Fruit fly (Drosophila melanogaster) whole organism, embryonic: Measurements from ENCODE around the gene CG17168.

Experiments
- CG10274 ChIP-seq: fragments of 200-800 bp; sonication (Bioruptor generic); optimal IDR thresholded peaks from 3 replicates; lab custom pipeline; 2017; ENCODE audit warnings: missing biosample characterization, mild to moderate bottlenecking, missing genetic modification characterization
- CG10431 ChIP-seq: fragments of 200-800 bp; sonication (Bioruptor generic); optimal IDR thresholded peaks from 3 replicates; lab custom pipeline; 2018; ENCODE audit warnings: missing biosample characterization, mild to moderate bottlenecking, missing genetic modification characterization
- CG12769 ChIP-seq: fragments of 200-800 bp; sonication (Bioruptor generic); optimal IDR thresholded peaks from 2 replicates; lab custom pipeline; 2019; ENCODE audit warnings: missing biosample characterization, mild to moderate bottlenecking, missing genetic modification characterization, moderate library complexity
- CG14441 ChIP-seq: fragments of 200-800 bp; sonication (Bioruptor generic); IDR thresholded peaks from 2 replicates; pipeline ENCODE4 v1.3.6; 2022; ENCODE audit warnings: missing biosample characterization, missing genetic modification characterization
- CG15073 ChIP-seq: fragments of 200-800 bp; sonication (Bioruptor generic); optimal IDR thresholded peaks from 2 replicates; lab custom pipeline; 2016; ENCODE audit warnings: missing biosample characterization, missing genetic modification characterization
- CG3065 ChIP-seq: fragments of 200-800 bp; sonication (Bioruptor generic); optimal IDR thresholded peaks from 2 replicates; lab custom pipeline; 2016; ENCODE audit warnings: missing biosample characterization, missing genetic modification characterization
- CG3281 ChIP-seq: fragments of 200-800 bp; sonication (Bioruptor generic); optimal IDR thresholded peaks from 3 replicates; lab custom pipeline; 2017; ENCODE audit warnings: missing biosample characterization, mild to moderate bottlenecking, missing genetic modification characterization
- CG42726 ChIP-seq: fragments of 200-800 bp; sonication (Bioruptor generic); IDR thresholded peaks from 2 replicates; pipeline ENCODE4 v1.3.6; 2022; ENCODE audit warnings: missing biosample characterization, missing genetic modification characterization; ENCODE audit not compliant: partially characterized antibody
- CG4404 ChIP-seq: fragments of 200-800 bp; sonication (Bioruptor generic); IDR thresholded peaks from 2 replicates; pipeline ENCODE4 v1.3.6; 2022; ENCODE audit warnings: missing biosample characterization, missing genetic modification characterization
- CG4424 ChIP-seq: fragments of 200-800 bp; sonication (Bioruptor generic); optimal IDR thresholded peaks from 3 replicates; lab custom pipeline; 2016; ENCODE audit warnings: missing biosample characterization, missing genetic modification characterization
- CG4820 ChIP-seq: fragments of 200-800 bp; sonication (Bioruptor generic); optimal IDR thresholded peaks from 3 replicates; lab custom pipeline; 2016; ENCODE audit warnings: missing biosample characterization, missing genetic modification characterization
- CG6689 ChIP-seq: fragments of 200-800 bp; sonication (Bioruptor generic); IDR thresholded peaks from 2 replicates; pipeline ENCODE4 v1.3.6; 2022; ENCODE audit warnings: missing biosample characterization, missing genetic modification characterization
- CG7357 ChIP-seq: fragments of 200-800 bp; sonication (Bioruptor generic); IDR thresholded peaks from 3 replicates; pipeline ENCODE4 v1.3.6; 2022; ENCODE audit warnings: missing biosample characterization, missing genetic modification characterization
- CG7839 ChIP-seq: fragments of 200-800 bp; sonication (Bioruptor generic); optimal IDR thresholded peaks from 3 replicates; lab custom pipeline; 2018; ENCODE audit warnings: missing biosample characterization, mild to moderate bottlenecking, missing genetic modification characterization, moderate library complexity
- CG7963 ChIP-seq: fragments of 200-800 bp; sonication (Bioruptor generic); IDR thresholded peaks from 3 replicates; pipeline ENCODE4 v1.3.6; 2022; ENCODE audit warnings: missing biosample characterization, missing genetic modification characterization; ENCODE audit not compliant: partially characterized antibody
- CG8359 ChIP-seq: fragments of 200-800 bp; sonication (Bioruptor generic); optimal IDR thresholded peaks from 2 replicates; lab custom pipeline; 2017; ENCODE audit warnings: missing biosample characterization, mild to moderate bottlenecking, missing genetic modification characterization, borderline replicate concordance
- CG9876 ChIP-seq: fragments of 200-800 bp; sonication (Bioruptor generic); optimal IDR thresholded peaks from 2 replicates; lab custom pipeline; 2016; ENCODE audit warnings: missing biosample characterization, missing genetic modification characterization
- Chrac-16 ChIP-seq: fragments of 200-800 bp; sonication (Bioruptor generic); optimal IDR thresholded peaks from 3 replicates; lab custom pipeline; 2016; ENCODE audit warnings: missing biosample characterization, missing genetic modification characterization
- D19A ChIP-seq: fragments of 200-800 bp; optimal IDR thresholded peaks from 3 replicates; lab custom pipeline; 2019; ENCODE audit warnings: missing biosample characterization, mild to moderate bottlenecking, missing genetic modification characterization, moderate library complexity
- Doc3 ChIP-seq: fragments of 200-800 bp; sonication (Bioruptor generic); IDR thresholded peaks from 3 replicates; pipeline ENCODE4 v1.3.6; 2022; ENCODE audit warnings: missing biosample characterization, missing genetic modification characterization; ENCODE audit not compliant: partially characterized antibody
- Dref ChIP-seq: fragments of 200-800 bp; sonication (Bioruptor generic); IDR thresholded peaks from 2 replicates; pipeline ENCODE4 v1.3.6; 2022; ENCODE audit warnings: missing biosample characterization, missing genetic modification characterization
- E2f1 ChIP-seq: fragments of 200-800 bp; sonication (Bioruptor generic); IDR thresholded peaks from 2 replicates; pipeline ENCODE4 v1.3.6; 2022; ENCODE audit warnings: missing biosample characterization, missing genetic modification characterization
- Eip74EF ChIP-seq, 2 experiments: fragments of 200-800 bp in 1 of 2; fragments of >200 bp in 1 of 2; sonication (Bioruptor generic) in 1 of 2; optimal IDR thresholded peaks; 2 replicates each; lab custom pipeline; 2017 to 2019; ENCODE audit warnings: missing biosample characterization in 2 of 2, missing genetic modification characterization in 2 of 2, mild to moderate bottlenecking in 1 of 2, moderate library complexity in 1 of 2
- HLH4C ChIP-seq: fragments of 200-800 bp; sonication (Bioruptor generic); IDR thresholded peaks from 3 replicates; pipeline ENCODE4 v1.3.6; 2022; ENCODE audit warnings: missing biosample characterization, missing genetic modification characterization; ENCODE audit not compliant: partially characterized antibody
- Hr3 ChIP-seq: fragments of 200-800 bp; sonication (Bioruptor generic); optimal IDR thresholded peaks from 3 replicates; lab custom pipeline; 2016; ENCODE audit warnings: missing biosample characterization, missing genetic modification characterization
- Hr51 ChIP-seq, 2 experiments: fragments of 200-800 bp; sonication (Bioruptor generic); optimal IDR thresholded peaks; 2 replicates in 1 of 2; 3 replicates in 1 of 2; lab custom pipeline; 2016 to 2018; ENCODE audit warnings: missing biosample characterization in 2 of 2, missing genetic modification characterization in 2 of 2, mild to moderate bottlenecking in 1 of 2, moderate library complexity in 1 of 2
- Kr ChIP-seq: fragments of 200-800 bp; sonication (Bioruptor generic); optimal IDR thresholded peaks from 2 replicates; lab custom pipeline; 2017; ENCODE audit warnings: missing biosample characterization, mild to moderate bottlenecking, missing genetic modification characterization
- Nf-YC ChIP-seq: fragments of 200-800 bp; optimal IDR thresholded peaks from 3 replicates; lab custom pipeline; 2019; ENCODE audit warnings: missing biosample characterization, mild to moderate bottlenecking, missing genetic modification characterization, moderate library complexity
- Side ChIP-seq: fragments of 200-800 bp; sonication (Bioruptor generic); optimal IDR thresholded peaks from 2 replicates; lab custom pipeline; 2016; ENCODE audit warnings: missing biosample characterization, missing genetic modification characterization
- Tbp ChIP-seq: fragments of >200 bp; optimal IDR thresholded peaks from 2 replicates; lab custom pipeline; 2018; ENCODE audit warnings: missing biosample characterization, missing genetic modification characterization
- al ChIP-seq: fragments of 200-800 bp; sonication (Bioruptor generic); IDR thresholded peaks from 2 replicates; pipeline ENCODE4 v1.3.6; 2022; ENCODE audit warnings: missing biosample characterization, missing genetic modification characterization
- bigmax ChIP-seq: fragments of 200-800 bp; sonication (Bioruptor generic); optimal IDR thresholded peaks from 2 replicates; lab custom pipeline; 2018; ENCODE audit warnings: missing biosample characterization, mild to moderate bottlenecking, missing genetic modification characterization
- cato ChIP-seq: fragments of 200-800 bp; sonication (Bioruptor generic); optimal IDR thresholded peaks from 2 replicates; lab custom pipeline; 2016; ENCODE audit warnings: missing biosample characterization, missing genetic modification characterization, borderline replicate concordance
- ci ChIP-seq: fragments of 200-800 bp; sonication (Bioruptor generic); IDR thresholded peaks from 3 replicates; pipeline ENCODE4 v1.3.6; 2022; ENCODE audit warnings: missing biosample characterization, missing genetic modification characterization
- crc ChIP-seq: fragments of 200-800 bp; sonication (Bioruptor generic); optimal IDR thresholded peaks from 2 replicates; lab custom pipeline; 2016; ENCODE audit warnings: missing biosample characterization, missing genetic modification characterization
- dati ChIP-seq: fragments of 200-800 bp; sonication (Bioruptor generic); IDR thresholded peaks from 2 replicates; pipeline ENCODE4 v1.3.6; 2022; ENCODE audit warnings: missing biosample characterization, missing genetic modification characterization
- fd3F ChIP-seq: fragments of 200-800 bp; sonication (Bioruptor generic); optimal IDR thresholded peaks from 2 replicates; lab custom pipeline; 2018; ENCODE audit warnings: missing biosample characterization, mild to moderate bottlenecking, missing genetic modification characterization, moderate library complexity
- fd64A ChIP-seq: fragments of 200-800 bp; sonication (Bioruptor generic); optimal IDR thresholded peaks from 3 replicates; lab custom pipeline; 2018; ENCODE audit warnings: missing biosample characterization, mild to moderate bottlenecking, missing genetic modification characterization
- fu2 ChIP-seq: fragments of 200-800 bp; sonication (Bioruptor generic); optimal IDR thresholded peaks from 2 replicates; lab custom pipeline; 2016; ENCODE audit warnings: missing biosample characterization, missing genetic modification characterization
- gsb-n ChIP-seq: fragments of 200-800 bp; sonication (Bioruptor generic); optimal IDR thresholded peaks from 3 replicates; lab custom pipeline; 2018; ENCODE audit warnings: missing biosample characterization, mild to moderate bottlenecking, missing genetic modification characterization
- her ChIP-seq: fragments of 200-800 bp; sonication (Bioruptor generic); optimal IDR thresholded peaks from 2 replicates; lab custom pipeline; 2016; ENCODE audit warnings: missing biosample characterization, missing genetic modification characterization
- maf-S ChIP-seq: fragments of 200-800 bp; sonication (Bioruptor generic); optimal IDR thresholded peaks from 2 replicates; lab custom pipeline; 2016; ENCODE audit warnings: missing biosample characterization, missing genetic modification characterization
- onecut ChIP-seq: fragments of 200-800 bp; sonication (Bioruptor generic); IDR thresholded peaks from 2 replicates; pipeline ENCODE4 v1.3.6; 2022; ENCODE audit warnings: missing biosample characterization, missing genetic modification characterization
- pnt ChIP-seq: fragments of 200-800 bp; sonication (Bioruptor generic); optimal IDR thresholded peaks from 3 replicates; lab custom pipeline; 2016; ENCODE audit warnings: missing biosample characterization, missing genetic modification characterization
- prd ChIP-seq, 3 experiments: fragments of >200 bp in 2 of 3; fragments of 200-800 bp in 1 of 3; sonication (Bioruptor generic) in 1 of 3; optimal IDR thresholded peaks in 2 of 3; IDR thresholded peaks in 1 of 3; 2 replicates in 2 of 3; 3 replicates in 1 of 3; pipeline versions ENCODE4 v1.3.6 to Lab custom; 2017 to 2022; ENCODE audit warnings: missing biosample characterization in 1 of 3, missing genetic modification characterization in 1 of 3
- shn ChIP-seq: fragments of 200-800 bp; sonication (Bioruptor generic); optimal IDR thresholded peaks from 3 replicates; lab custom pipeline; 2016; ENCODE audit warnings: missing biosample characterization, missing genetic modification characterization
- slou ChIP-seq: fragments of 200-800 bp; sonication (Bioruptor generic); optimal IDR thresholded peaks from 3 replicates; lab custom pipeline; 2016; ENCODE audit warnings: missing biosample characterization, missing genetic modification characterization
- slp2 ChIP-seq: fragments of 200-800 bp; sonication (Bioruptor generic); optimal IDR thresholded peaks from 2 replicates; lab custom pipeline; 2016; ENCODE audit warnings: missing biosample characterization, missing genetic modification characterization
- stc ChIP-seq: fragments of 200-800 bp; sonication (Bioruptor generic); IDR thresholded peaks from 2 replicates; pipeline ENCODE4 v1.3.6; 2022; ENCODE audit warnings: missing biosample characterization, missing genetic modification characterization
- sug ChIP-seq: fragments of 200-800 bp; optimal IDR thresholded peaks from 2 replicates; lab custom pipeline; 2019; ENCODE audit warnings: missing biosample characterization, mild to moderate bottlenecking, missing genetic modification characterization, moderate library complexity
- tin ChIP-seq: fragments of 200-800 bp; sonication (Bioruptor generic); optimal IDR thresholded peaks from 3 replicates; lab custom pipeline; 2016; ENCODE audit warnings: missing biosample characterization, missing genetic modification characterization
- unpg ChIP-seq: fragments of 200-800 bp; sonication (Bioruptor generic); optimal IDR thresholded peaks from 3 replicates; lab custom pipeline; 2018; ENCODE audit warnings: missing biosample characterization, mild to moderate bottlenecking, missing genetic modification characterization, moderate library complexity

CG17168 gene

DNA sequence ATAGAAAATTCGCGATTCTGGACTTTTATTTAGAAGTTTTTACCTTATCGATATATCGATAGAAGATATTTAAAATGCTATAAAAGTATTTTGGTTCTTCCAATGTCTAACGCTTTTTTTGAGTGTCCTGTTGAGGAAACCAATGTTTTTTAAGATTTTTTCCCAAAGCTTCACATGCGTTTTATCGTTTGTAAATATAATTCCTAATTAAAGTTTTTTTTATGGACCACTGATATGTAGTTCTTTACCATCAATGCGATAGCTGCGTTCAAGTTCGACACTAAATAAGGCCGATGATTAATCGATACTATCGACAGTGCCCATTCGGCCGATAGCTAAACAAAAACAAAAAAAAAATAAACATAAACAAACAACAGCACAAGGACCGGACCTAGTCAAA lies 23.2 kb downstream of the CG17168 start, which contains the start of gene ATbp (continued):
- no peak for TF ChIP-seq E2f1
- no peak for TF ChIP-seq maf-S
- no peak for TF ChIP-seq CG7839
- TF ChIP-seq unpg (GFP tag; lab: Kevin White, UChicago) = no peak
- TF ChIP-seq fu2 = no peak
- peak; percentile 91 for TF ChIP-seq CG7963 (GFP tag; lab: Robert Waterston, UW)
- no peak for TF ChIP-seq D19A (tag; lab: Kevin White, UChicago)
- TF ChIP-seq Hr51 (GFP tag; optimal IDR thresholded peaks at IDR 0.05; lab: Kevin White, UChicago) = no peak
- no peak for TF ChIP-seq al (GFP tag; lab: Robert Waterston, UW)
- no peak for TF ChIP-seq pnt (GFP tag; lab: Kevin White, UChicago)
- TF ChIP-seq HLH4C (GFP tag; lab: Robert Waterston, UW) = peak; percentile 92
- no peak for TF ChIP-seq CG3281 (GFP tag; lab: Kevin White, UChicago)
- TF ChIP-seq CG3065 (GFP tag; lab: Kevin White, UChicago) = no peak
- no peak for TF ChIP-seq CG4820
- TF ChIP-seq CG12769 (tag; lab: Kevin White, UChicago) = no peak
- TF ChIP-seq CG10274 (GFP tag; lab: Kevin White, UChicago) = no peak
- TF ChIP-seq CG4404 = no peak
- no peak for TF ChIP-seq crc
- no peak for TF ChIP-seq Tbp (GFP tag; lab: Kevin White, UChicago)
- TF ChIP-seq CG4424 (GFP tag; lab: Kevin White, UChicago) = no peak
- TF ChIP-seq tin (GFP tag; lab: Kevin White, UChicago) = no peak
- no peak for TF ChIP-seq slp2 (GFP tag; lab: Kevin White, UChicago)
- TF ChIP-seq ci (GFP tag; lab: Robert Waterston, UW) = no peak
- no peak for TF ChIP-seq fd3F (GFP tag; lab: Kevin White, UChicago)
- TF ChIP-seq Nf-YC = no peak
- TF ChIP-seq CG15073 (GFP tag; lab: Kevin White, UChicago) = no peak
- TF ChIP-seq CG10431 (GFP tag; lab: Kevin White, UChicago) = no peak
- TF ChIP-seq Dref (GFP tag; lab: Robert Waterston, UW) = peak; percentile 79
- TF ChIP-seq shn (GFP tag; lab: Kevin White, UChicago) = no peak
- TF ChIP-seq her (GFP tag; lab: Kevin White, UChicago) = no peak
- no peak for TF ChIP-seq Chrac-16 (GFP tag; lab: Kevin White, UChicago)
- TF ChIP-seq slou (GFP tag; lab: Kevin White, UChicago) = no peak
- TF ChIP-seq stc (GFP tag; lab: Robert Waterston, UW) = no peak
- peak; percentile 89 for TF ChIP-seq Doc3
- no peak for TF ChIP-seq cato (GFP tag; lab: Kevin White, UChicago)
- TF ChIP-seq dati (GFP tag; lab: Robert Waterston, UW) = no peak
- TF ChIP-seq fd64A (GFP tag; lab: Kevin White, UChicago) = no peak
- TF ChIP-seq Eip74EF (GFP tag; optimal IDR thresholded peaks at IDR 0.05; lab: Kevin White, UChicago) = no peak
- no peak for TF ChIP-seq CG9876
- TF ChIP-seq bigmax (GFP tag; lab: Kevin White, UChicago) = no peak
- no peak for TF ChIP-seq onecut
- TF ChIP-seq CG42726 = peak; percentile 93
- no peak for TF ChIP-seq Kr (GFP tag; lab: Kevin White, UChicago)
- TF ChIP-seq CG14441 (GFP tag; lab: Robert Waterston, UW) = no peak
- TF ChIP-seq Side = no peak
- TF ChIP-seq CG7357 = no peak
- no peak for TF ChIP-seq CG8359 (GFP tag; lab: Kevin White, UChicago)
- no peak for TF ChIP-seq sug
- TF ChIP-seq prd (optimal IDR thresholded peaks at IDR 0.05; lab: Kevin White, UChicago) = no peak
- no peak for TF ChIP-seq prd (GFP tag; IDR thresholded peaks at IDR 0.05; lab: Robert Waterston, UW)
- TF ChIP-seq CG6689 (GFP tag; lab: Robert Waterston, UW) = no peak
- TF ChIP-seq Hr3 = no peak
- TF ChIP-seq gsb-n (tag; lab: Kevin White, UChicago) = no peak
